Fruit fly (Drosophila melanogaster) whole organism: ENCODE results near the gene Ret.

Source experiments
- CG8478 ChIP-seq: fragments of >200 bp; optimal IDR thresholded peaks from 2 replicates; lab custom pipeline; 2018; ENCODE audit warnings: inconsistent platforms
- Dll ChIP-seq: fragments of >200 bp; optimal IDR thresholded peaks from 2 replicates; lab custom pipeline; 2017
- EcR ChIP-seq, 2 experiments: fragments of >200 bp; optimal IDR thresholded peaks; 2 replicates each; lab custom pipeline; 2017; ENCODE audit warnings: missing biosample characterization in 2 of 2, missing genetic modification characterization in 2 of 2, missing genetic modification reagents in 2 of 2
- pan ChIP-seq: fragments of >200 bp; optimal IDR thresholded peaks from 2 replicates; lab custom pipeline; 2017
- psq ChIP-seq: fragments of >200 bp; optimal IDR thresholded peaks from 2 replicates; lab custom pipeline; 2017
- usp ChIP-seq: fragments of >200 bp; optimal IDR thresholded peaks from 2 replicates; lab custom pipeline; 2017; ENCODE audit warnings: missing biosample characterization, missing genetic modification characterization, mixed read lengths

Gene Ret

DNA sequence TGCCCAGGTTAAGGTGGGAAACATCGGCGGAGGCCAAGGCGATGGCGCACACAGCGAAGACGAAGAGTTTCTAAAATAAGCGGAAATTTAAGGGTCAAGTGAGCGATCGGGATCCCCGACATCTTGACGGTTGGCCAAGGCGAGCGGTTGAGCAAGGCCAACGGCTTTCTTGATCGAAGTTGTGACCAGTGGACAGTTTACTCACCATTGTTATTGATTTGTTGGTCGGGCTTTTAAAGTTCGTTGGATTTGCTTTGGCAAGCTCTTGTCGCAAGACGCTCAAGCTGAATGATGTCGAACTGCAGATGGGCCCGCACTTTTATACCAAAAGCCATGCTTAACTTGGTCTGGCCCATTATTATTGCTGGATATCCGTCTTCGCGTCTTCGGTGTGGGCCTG is 34.9 kb upstream of the Ret start:
- TF ChIP-seq pan, result no peak
- no peak for TF ChIP-seq Dll (lab: Kevin White, UChicago)
- no peak for TF ChIP-seq CG8478 (lab: Kevin White, UChicago)
- TF ChIP-seq usp (GFP tag; lab: Kevin White, UChicago), result no peak
- no peak for TF ChIP-seq psq (lab: Kevin White, UChicago)

DNA sequence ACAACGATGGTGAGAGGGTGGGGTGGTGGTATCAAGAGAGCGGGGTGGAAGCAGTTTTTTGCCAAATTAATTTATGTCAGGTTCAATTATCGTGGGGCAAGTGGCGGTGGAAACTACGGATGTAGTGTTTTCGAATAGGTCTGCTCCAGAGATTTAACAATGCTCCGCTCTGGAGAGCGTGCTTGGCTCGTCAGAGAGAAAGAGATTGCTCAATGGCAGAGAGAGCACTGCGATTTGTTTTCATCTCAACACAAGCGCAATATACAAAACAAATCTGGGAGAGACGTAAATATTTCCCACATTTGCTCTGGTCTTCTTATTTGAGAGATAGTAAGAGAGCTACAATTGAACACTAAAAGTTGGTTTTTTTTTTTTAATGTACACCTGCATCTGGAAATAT is 23.2 kb upstream of the Ret start:
- TF ChIP-seq psq (lab: Kevin White, UChicago), result no peak
- TF ChIP-seq CG8478 (lab: Kevin White, UChicago), result no peak
- TF ChIP-seq usp (GFP tag; lab: Kevin White, UChicago), result no peak
- TF ChIP-seq Dll (lab: Kevin White, UChicago), result no peak

DNA sequence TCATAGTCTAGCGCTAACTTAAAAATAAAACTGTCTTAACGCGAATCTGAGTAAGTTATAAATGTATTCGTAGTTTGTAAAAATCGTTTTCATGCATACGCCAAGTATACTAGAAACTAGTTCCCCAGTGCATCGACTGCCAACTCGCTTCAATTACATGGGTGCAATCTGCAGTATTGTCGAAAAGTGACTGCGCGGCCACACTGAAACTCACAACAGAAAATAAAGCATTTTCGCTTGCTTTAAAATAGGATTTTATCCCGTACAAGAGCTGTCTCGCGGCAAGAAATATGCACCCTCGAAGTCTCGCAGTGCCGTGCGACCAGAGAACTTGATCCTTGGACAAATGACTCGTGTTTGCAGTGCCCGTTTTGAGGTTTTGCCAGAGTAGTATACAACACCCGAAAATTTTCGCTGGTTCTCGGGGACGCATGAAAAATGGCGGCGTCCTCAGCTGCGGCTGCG is 22.6 kb upstream of the Ret start, which contains the start of gene CG8677:
Gene CG8677 (plus strand): TSS at position 199 of the 465 bp plus-strand sequence.
- no peak for TF ChIP-seq CG8478 (lab: Kevin White, UChicago)
- TF ChIP-seq usp (GFP tag; lab: Kevin White, UChicago), result no peak
- no peak for TF ChIP-seq pan
- TF ChIP-seq psq (lab: Kevin White, UChicago), result no peak
- TF ChIP-seq Dll (lab: Kevin White, UChicago), result no peak

DNA sequence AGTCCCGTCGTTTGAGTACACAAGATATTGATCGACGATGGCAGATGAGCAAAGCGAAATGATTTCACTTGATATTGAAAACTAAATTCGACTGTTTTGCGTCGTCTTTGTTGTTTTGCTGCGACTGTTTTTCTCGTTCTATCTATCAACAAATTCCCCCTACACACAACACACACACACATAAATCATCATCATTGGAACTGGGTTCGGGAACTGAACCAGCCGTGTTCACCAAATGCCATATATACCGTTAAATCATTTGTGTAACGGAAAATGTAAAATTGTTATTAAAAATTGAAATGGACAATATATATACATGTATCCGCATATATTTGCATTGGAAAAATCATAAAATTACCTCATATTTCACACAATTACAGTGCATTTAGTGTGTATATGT is 21.8 kb upstream of the Ret start, which contains the start of gene Atg18b:
Gene Atg18b (minus strand): TSS at position 177 of the 400 bp plus-strand sequence.
- TF ChIP-seq CG8478 (lab: Kevin White, UChicago), result no peak
- TF ChIP-seq usp (GFP tag; lab: Kevin White, UChicago), result no peak
- TF ChIP-seq EcR (GFP tag; optimal IDR thresholded peaks at IDR 0.05; lab: Kevin White, UChicago), result no peak
- no peak for TF ChIP-seq pan
- TF ChIP-seq Dll (lab: Kevin White, UChicago), result no peak
- TF ChIP-seq psq (lab: Kevin White, UChicago), result no peak

DNA sequence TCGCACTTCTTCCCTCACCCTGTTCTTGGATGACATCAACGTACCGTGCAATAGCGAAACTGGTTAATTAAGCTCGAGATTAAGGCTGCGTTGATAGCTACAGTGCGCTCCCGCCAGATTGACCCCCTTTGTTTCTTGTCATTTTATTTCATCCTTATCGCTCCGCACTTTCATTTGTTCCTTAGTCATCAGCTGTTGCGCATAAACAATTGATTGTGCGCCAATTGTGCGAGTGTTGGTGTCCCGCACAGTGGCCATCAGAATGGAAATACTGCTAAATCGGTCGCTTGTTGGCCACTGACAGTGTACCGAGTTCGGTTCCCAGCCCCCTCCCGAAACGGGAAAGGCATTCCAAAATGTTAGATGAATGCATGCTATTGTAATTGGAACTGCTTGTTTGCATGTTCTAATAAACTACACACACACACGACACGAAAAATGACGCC is 21.1 kb upstream of the Ret start:
- TF ChIP-seq Dll (lab: Kevin White, UChicago) (no peak), EcR (GFP tag; optimal IDR thresholded peaks at IDR 0.05; lab: Kevin White, UChicago) (no peak), CG8478 (lab: Kevin White, UChicago) (no peak), usp (GFP tag; lab: Kevin White, UChicago) (no peak), psq (lab: Kevin White, UChicago) (no peak), pan (no peak)

DNA sequence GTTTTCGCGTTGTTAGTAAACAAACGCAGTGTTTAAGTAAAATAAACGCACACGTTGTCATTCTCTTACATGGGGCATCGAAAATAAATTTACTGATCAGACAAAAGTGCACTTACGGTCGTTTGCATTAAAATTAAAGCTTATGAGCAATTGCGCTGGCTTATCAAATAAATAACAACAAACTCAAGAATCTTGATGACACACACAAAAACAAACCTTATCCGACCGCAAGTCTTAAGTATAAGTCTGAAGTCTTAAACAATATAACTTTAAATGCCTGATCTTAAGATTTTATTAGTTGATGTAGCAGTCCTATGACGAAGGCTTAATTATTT is 20.3 kb upstream of the Ret start:
- TF ChIP-seq psq (lab: Kevin White, UChicago) (no peak), Dll (lab: Kevin White, UChicago) (no peak), EcR (GFP tag; optimal IDR thresholded peaks at IDR 0.05; lab: Kevin White, UChicago) (no peak), CG8478 (lab: Kevin White, UChicago) (no peak)

DNA sequence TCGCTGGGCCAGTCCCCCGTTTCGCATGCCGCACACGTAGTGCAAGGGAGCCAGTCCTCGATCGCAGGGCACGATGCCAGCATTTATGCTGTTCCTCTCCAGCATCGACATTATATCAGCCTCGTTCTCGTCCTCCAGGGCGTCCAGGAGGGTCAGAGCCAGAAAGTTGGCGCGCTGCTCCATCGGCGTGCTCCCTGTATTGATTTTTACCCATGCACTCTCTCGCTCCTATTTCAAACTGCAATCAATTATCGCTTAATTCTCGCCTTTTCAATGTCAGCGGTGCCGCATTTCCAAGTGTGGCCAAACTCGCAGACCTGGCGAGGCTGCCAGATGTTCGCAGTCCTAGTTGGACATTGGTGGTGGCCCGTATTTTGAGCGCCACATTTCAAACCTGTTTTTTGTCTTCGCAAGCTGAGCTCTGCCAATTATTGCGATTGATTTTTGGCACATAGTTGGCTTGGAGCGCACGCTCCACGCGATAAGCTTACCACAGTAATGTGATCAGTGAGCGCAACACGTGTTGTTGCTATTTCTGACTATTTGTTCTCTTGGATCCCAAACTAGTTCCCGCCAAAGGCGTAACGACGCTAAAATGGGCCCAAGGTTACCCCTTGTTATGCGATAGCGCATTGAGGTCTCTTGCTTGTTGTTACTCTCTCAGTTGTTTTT is 19.8 kb upstream of the Ret start, which contains the start of gene CG8679:
Gene CG8679 (minus strand): TSS at position 305 of the 672 bp plus-strand sequence.
- no peak for TF ChIP-seq usp (GFP tag; lab: Kevin White, UChicago)
- TF ChIP-seq pan, result no peak
- no peak for TF ChIP-seq CG8478 (lab: Kevin White, UChicago)
- TF ChIP-seq psq (lab: Kevin White, UChicago), result no peak
- no peak for TF ChIP-seq EcR (GFP tag; optimal IDR thresholded peaks at IDR 0.05; lab: Kevin White, UChicago)
- no peak for TF ChIP-seq Dll (lab: Kevin White, UChicago)

DNA sequence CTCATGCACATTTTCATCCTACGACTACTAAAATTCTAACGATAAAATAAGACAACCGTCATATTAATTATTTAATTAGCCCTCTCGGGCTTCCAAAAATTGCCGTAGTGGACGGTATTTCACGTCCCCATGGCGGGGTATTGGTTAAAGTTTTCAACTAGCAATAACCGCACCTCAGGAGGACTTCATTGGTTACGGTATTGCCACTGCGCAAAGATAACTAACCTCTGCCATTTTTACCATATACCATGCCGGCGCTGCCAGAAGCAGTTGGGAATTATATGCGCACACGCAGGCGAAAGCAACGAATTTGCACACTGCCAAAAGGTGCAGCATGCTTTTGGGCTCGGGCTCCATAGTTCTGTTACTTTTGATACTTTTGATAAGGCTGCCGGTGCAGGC is 16.4 kb upstream of the Ret start:
- TF ChIP-seq CG8478 (lab: Kevin White, UChicago), result no peak
- no peak for TF ChIP-seq pan
- TF ChIP-seq usp (GFP tag; lab: Kevin White, UChicago), result no peak
- no peak for TF ChIP-seq EcR (GFP tag; optimal IDR thresholded peaks at IDR 0.05; lab: Kevin White, UChicago)
- no peak for TF ChIP-seq psq (lab: Kevin White, UChicago)
- no peak for TF ChIP-seq Dll (lab: Kevin White, UChicago)

DNA sequence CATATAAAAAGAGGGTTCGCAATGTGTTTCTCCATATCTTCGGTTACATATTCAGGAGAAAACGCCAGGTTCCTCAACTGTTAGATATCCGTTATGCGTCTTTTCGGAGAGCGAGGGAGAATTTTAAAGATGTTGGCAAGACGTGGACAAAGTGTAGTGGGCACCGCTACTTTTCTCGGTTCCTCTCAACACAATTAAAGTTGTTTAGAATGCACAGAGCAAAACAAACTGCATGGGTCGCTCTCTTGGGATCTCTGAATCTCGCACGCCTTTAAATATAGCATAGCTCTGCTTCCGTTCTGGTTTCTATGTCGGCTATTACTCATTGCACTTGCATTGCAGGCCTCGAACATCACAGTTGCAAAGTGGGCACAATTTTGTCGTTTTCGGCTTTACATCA is 7.6 kb upstream of the Ret start, which contains the start of gene clumsy:
Gene clumsy (plus strand): TSS at position 301 of the 400 bp plus-strand sequence.
- TF ChIP-seq usp (GFP tag; lab: Kevin White, UChicago) (no peak), CG8478 (lab: Kevin White, UChicago) (no peak), Dll (lab: Kevin White, UChicago) (no peak), EcR (GFP tag; optimal IDR thresholded peaks at IDR 0.05; lab: Kevin White, UChicago) (no peak), pan (no peak), psq (lab: Kevin White, UChicago) (no peak)

DNA sequence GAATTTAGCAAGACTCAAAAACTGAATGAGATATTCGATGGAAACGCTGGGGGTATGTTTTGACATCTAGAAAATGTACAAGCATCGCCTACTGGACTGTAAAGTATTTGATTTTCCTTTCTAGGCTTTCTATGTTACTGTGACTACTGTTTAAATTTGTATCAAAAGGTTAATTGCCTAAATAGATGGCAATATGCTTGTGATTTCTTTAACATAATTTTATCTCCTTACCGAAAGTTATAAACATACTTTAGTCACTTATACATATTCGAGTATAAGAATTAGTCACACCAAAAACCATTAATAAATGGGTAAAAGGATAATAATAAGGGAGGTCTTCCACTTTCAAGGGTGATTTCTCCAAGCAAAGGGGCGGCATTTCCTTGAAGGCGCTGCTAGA is 4.1 kb upstream of the Ret start, which contains the start of gene CG31988:
Gene CG31988 (minus strand): TSS at position 101 of the 400 bp plus-strand sequence.
- TF ChIP-seq EcR (GFP tag; optimal IDR thresholded peaks at IDR 0.05; lab: Kevin White, UChicago), result no peak
- TF ChIP-seq pan, result no peak
- no peak for TF ChIP-seq usp (GFP tag; lab: Kevin White, UChicago)
- no peak for TF ChIP-seq Dll (lab: Kevin White, UChicago)
- TF ChIP-seq psq (lab: Kevin White, UChicago), result no peak
- no peak for TF ChIP-seq CG8478 (lab: Kevin White, UChicago)

DNA sequence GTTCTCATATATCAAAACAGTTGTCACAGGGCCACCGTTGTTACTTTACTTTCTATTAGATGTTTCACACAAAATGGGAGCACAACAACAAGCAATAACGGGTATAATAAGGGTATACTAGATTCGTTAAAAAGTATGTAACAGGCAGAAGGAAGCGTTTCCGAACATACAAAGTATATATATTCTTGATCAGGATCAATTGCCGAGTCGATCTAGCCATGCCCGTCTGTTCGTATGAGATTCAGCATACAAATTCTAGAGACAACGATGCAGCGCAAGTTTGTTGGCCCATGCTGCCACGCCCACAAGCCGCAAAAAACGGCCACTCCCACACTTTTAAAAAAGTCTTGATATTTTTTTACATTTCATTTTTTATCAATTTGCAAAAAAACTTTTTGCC is 1.7 kb upstream of the Ret start, which contains the start of gene CG31624:
Gene CG31624 (minus strand): TSS at position 101 of the 400 bp plus-strand sequence.
- TF ChIP-seq usp (GFP tag; lab: Kevin White, UChicago), result no peak
- TF ChIP-seq CG8478 (lab: Kevin White, UChicago), result no peak
- TF ChIP-seq pan, result no peak
- TF ChIP-seq EcR (GFP tag; optimal IDR thresholded peaks at IDR 0.05; lab: Kevin White, UChicago), result no peak
- no peak for TF ChIP-seq psq (lab: Kevin White, UChicago)
- no peak for TF ChIP-seq Dll (lab: Kevin White, UChicago)

DNA sequence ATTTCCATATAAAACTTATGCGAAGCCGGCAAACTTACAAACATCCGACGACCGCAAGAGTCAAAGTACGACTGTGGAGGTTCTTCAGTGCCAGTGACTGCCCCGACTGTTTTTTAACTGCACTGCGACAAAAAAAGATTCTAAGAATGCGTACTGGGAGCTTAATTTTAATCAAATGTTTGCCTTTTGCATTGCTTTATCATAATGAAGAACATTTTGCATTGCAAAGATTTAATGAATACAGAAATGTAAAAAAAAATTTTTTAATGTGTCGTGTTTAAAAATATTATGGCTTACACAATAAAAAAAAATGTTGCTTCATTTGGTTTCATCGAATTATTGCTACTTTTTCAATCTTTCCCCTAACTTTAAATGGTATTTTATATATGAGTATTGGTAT is 1.4 kb downstream of the Ret start:
- no peak for TF ChIP-seq psq (lab: Kevin White, UChicago)
- TF ChIP-seq usp (GFP tag; lab: Kevin White, UChicago), result no peak
- TF ChIP-seq pan, result no peak
- TF ChIP-seq CG8478 (lab: Kevin White, UChicago), result no peak
- no peak for TF ChIP-seq Dll (lab: Kevin White, UChicago)
- no peak for TF ChIP-seq EcR (GFP tag; optimal IDR thresholded peaks at IDR 0.05; lab: Kevin White, UChicago)
